Worm (Caenorhabditis elegans) whole organism, mixed stage, embryonic: ENCODE measurements around the gene F52D1.2.

Source experiments
- cnd-1 ChIP-seq: fragments of 200-800 bp; sonication (Bioruptor generic); optimal IDR thresholded peaks from 2 replicates; lab custom pipeline; 2018; ENCODE audit warnings: mild to moderate bottlenecking, missing genetic modification characterization, missing compliant biosample characterization
- nhr-28 ChIP-seq: fragments of 150-350 bp; optimal IDR thresholded peaks from 2 replicates; lab custom pipeline; 2014; ENCODE audit warnings: missing biosample characterization, missing genetic modification characterization

DNA sequence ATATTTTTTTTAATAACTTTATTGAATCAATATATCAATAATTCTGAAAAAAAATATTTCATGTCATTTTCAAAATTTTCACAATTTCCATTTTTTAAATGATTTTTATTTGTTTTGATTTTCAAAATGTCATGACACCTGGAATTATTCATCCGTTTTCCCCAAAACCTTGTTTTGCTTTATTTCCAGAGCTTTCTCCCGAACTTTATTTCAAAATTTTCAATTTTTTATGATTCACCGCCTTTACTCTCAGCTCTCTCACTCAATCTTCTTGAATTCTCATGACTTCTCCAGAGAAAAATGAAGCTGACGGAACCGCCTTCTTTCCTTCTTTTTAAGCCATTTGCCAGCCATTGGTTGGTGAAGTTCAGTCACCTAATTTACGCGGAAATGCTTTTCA is 45.4 kb downstream of the F52D1.2 start, which contains the start of gene R04A9.1:
- no peak for TF ChIP-seq cnd-1 (tag; lab: Kevin White, UChicago)
- TF ChIP-seq nhr-28 (tag; lab: Kevin White, UChicago), result no peak
